Worm (Caenorhabditis elegans) whole organism, L2 larva: ENCODE data around the gene oct-2.

Experiments
- F13H6.1 ChIP-seq: sonication (generic microtip); optimal IDR thresholded peaks from 2 replicates; lab custom pipeline; 2016; ENCODE audit warnings: missing genetic modification characterization, missing compliant biosample characterization
- ceh-82 ChIP-seq: fragments of 150-350 bp; optimal IDR thresholded peaks from 2 replicates; lab custom pipeline; 2014; ENCODE audit warnings: missing biosample characterization, missing genetic modification characterization
- dmd-4 ChIP-seq: sonication (generic microtip); optimal IDR thresholded peaks from 2 replicates; lab custom pipeline; 2017; ENCODE audit warnings: missing biosample characterization, missing genetic modification characterization
- egl-27 ChIP-seq: sonication (generic microtip); optimal IDR thresholded peaks from 3 replicates; lab custom pipeline; 2017; ENCODE audit warnings: missing biosample characterization, missing genetic modification reagents, missing genetic modification characterization
- elt-1 ChIP-seq: fragments of 150-350 bp; optimal IDR thresholded peaks from 2 replicates; lab custom pipeline; 2014; ENCODE audit warnings: missing biosample characterization, missing genetic modification characterization
- mdl-1 ChIP-seq, 2 experiments: fragments of 150-350 bp in 1 of 2; sonication (generic microtip) in 1 of 2; optimal IDR thresholded peaks; 2 replicates each; lab custom pipeline; 2017; ENCODE audit warnings: missing biosample characterization in 2 of 2, missing genetic modification characterization in 2 of 2
- nhr-12 ChIP-seq: fragments of 150-350 bp; optimal IDR thresholded peaks from 2 replicates; lab custom pipeline; 2014; ENCODE audit warnings: missing biosample characterization, missing genetic modification characterization
- nhr-23 ChIP-seq: fragments of 150-350 bp; optimal IDR thresholded peaks from 2 replicates; lab custom pipeline; 2014; ENCODE audit warnings: missing biosample characterization, missing genetic modification reagents, missing genetic modification characterization
- nhr-237 ChIP-seq: fragments of 150-350 bp; optimal IDR thresholded peaks from 2 replicates; lab custom pipeline; 2014; ENCODE audit warnings: missing biosample characterization, missing genetic modification characterization
- snpc-4 ChIP-seq: fragments of 150-350 bp; optimal IDR thresholded peaks from 2 replicates; lab custom pipeline; 2014; ENCODE audit warnings: missing biosample characterization, missing genetic modification characterization
- zag-1 ChIP-seq: fragments of 150-350 bp; optimal IDR thresholded peaks from 2 replicates; lab custom pipeline; 2014; ENCODE audit warnings: missing biosample characterization, missing genetic modification characterization
- ztf-1 ChIP-seq: fragments of 200-800 bp; sonication (Bioruptor generic); conservative IDR thresholded peaks from 2 replicates; pipeline ENCODE4 v1.3.6; 2022; ENCODE audit warnings: missing genetic modification characterization, missing compliant biosample characterization

DNA sequence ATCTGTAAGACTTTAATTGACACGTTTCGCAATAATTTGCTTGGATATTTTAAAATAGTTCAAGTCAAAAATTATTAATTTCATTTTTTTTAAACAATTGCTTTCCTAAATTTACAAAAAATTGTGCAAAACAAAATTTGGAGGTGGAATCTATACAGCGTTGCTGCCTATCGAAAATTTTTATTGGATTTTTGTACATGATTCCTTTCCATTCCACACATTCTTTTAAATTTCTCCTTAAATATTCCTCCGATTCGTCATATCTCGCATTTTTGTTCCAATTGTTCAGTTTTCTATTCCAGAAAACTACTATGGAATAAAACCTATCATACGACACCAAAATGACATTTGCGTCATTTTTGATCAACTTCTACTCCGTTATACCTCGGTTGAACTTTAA is 22.2 kb downstream of the oct-2 start, which contains the start of gene ttyh-1:
- TF ChIP-seq zag-1 (tag; lab: Kevin White, UChicago): no peak
- TF ChIP-seq nhr-12 (tag; lab: Kevin White, UChicago): no peak
- no peak for TF ChIP-seq egl-27 (tag; lab: Kevin White, UChicago)
- no peak for TF ChIP-seq elt-1 (tag; lab: Kevin White, UChicago)
- no peak for TF ChIP-seq snpc-4 (tag; lab: Kevin White, UChicago)
- TF ChIP-seq mdl-1 (tag; optimal IDR thresholded peaks at IDR 0.05; lab: Kevin White, UChicago): no peak
- no peak for TF ChIP-seq dmd-4 (tag; lab: Kevin White, UChicago)
- no peak for TF ChIP-seq nhr-237 (tag; lab: Kevin White, UChicago)
- no peak for TF ChIP-seq ztf-1 (GFP tag; lab: Robert Waterston, UW)
- TF ChIP-seq ceh-82 (tag; lab: Kevin White, UChicago): no peak
- TF ChIP-seq nhr-23 (tag; lab: Kevin White, UChicago): no peak
- TF ChIP-seq F13H6.1: no peak
